Fruit fly (Drosophila melanogaster) whole organism, embryonic: ENCODE results near the gene Usp10.

Experiments used
- Atf3 ChIP-seq: fragments of 200-800 bp; sonication (Bioruptor generic); optimal IDR thresholded peaks from 3 replicates; lab custom pipeline; 2016; ENCODE audit warnings: missing biosample characterization, missing genetic modification characterization
- Bdp1 ChIP-seq: fragments of 200-800 bp; sonication (Bioruptor generic); optimal IDR thresholded peaks from 3 replicates; lab custom pipeline; 2016; ENCODE audit warnings: missing biosample characterization, missing genetic modification characterization
- Blimp-1 ChIP-seq: fragments of 200-800 bp; sonication (Bioruptor generic); optimal IDR thresholded peaks from 3 replicates; lab custom pipeline; 2018; ENCODE audit warnings: missing biosample characterization, missing genetic modification characterization, mild to moderate bottlenecking, moderate library complexity, missing genetic modification reagents
- CG12071 ChIP-seq: fragments of 200-800 bp; sonication (Bioruptor generic); optimal IDR thresholded peaks from 3 replicates; lab custom pipeline; 2018; ENCODE audit warnings: missing biosample characterization, mild to moderate bottlenecking, missing genetic modification characterization
- CG12219 ChIP-seq: fragments of 200-800 bp; sonication (Bioruptor generic); optimal IDR thresholded peaks from 3 replicates; lab custom pipeline; 2018; ENCODE audit warnings: missing biosample characterization, mild to moderate bottlenecking, missing genetic modification characterization
- CG15269 ChIP-seq: fragments of 200-800 bp; sonication (Bioruptor generic); optimal IDR thresholded peaks from 2 replicates; lab custom pipeline; 2018; ENCODE audit warnings: missing biosample characterization, mild to moderate bottlenecking, missing genetic modification characterization, moderate library complexity
- CG15479 ChIP-seq: fragments of 200-800 bp; sonication (Bioruptor generic); optimal IDR thresholded peaks from 3 replicates; lab custom pipeline; 2019; ENCODE audit warnings: missing biosample characterization, mild to moderate bottlenecking, missing genetic modification characterization, moderate library complexity
- CG15514 ChIP-seq: fragments of 200-800 bp; sonication (Bioruptor generic); optimal IDR thresholded peaks from 3 replicates; lab custom pipeline; 2017; ENCODE audit warnings: missing biosample characterization, missing genetic modification characterization, mild to moderate bottlenecking, moderate library complexity, missing genetic modification reagents
- CG16779 ChIP-seq: fragments of 200-800 bp; sonication (Bioruptor generic); IDR thresholded peaks from 2 replicates; pipeline ENCODE4 v1.3.6; 2022; ENCODE audit warnings: missing biosample characterization, missing genetic modification characterization
- CG17361 ChIP-seq: fragments of 200-800 bp; sonication (Bioruptor generic); IDR thresholded peaks from 3 replicates; pipeline ENCODE4 v1.3.6; 2022; ENCODE audit warnings: missing biosample characterization, missing genetic modification characterization
- CG17612 ChIP-seq: fragments of 200-800 bp; sonication (Bioruptor generic); IDR thresholded peaks from 2 replicates; pipeline ENCODE4 v1.3.6; 2022; ENCODE audit warnings: missing biosample characterization, missing genetic modification characterization
- CG17912 ChIP-seq: fragments of 200-800 bp; sonication (Bioruptor generic); optimal IDR thresholded peaks from 2 replicates; lab custom pipeline; 2018; ENCODE audit warnings: missing biosample characterization, mild to moderate bottlenecking, missing genetic modification characterization
- CG2116 ChIP-seq: fragments of 200-800 bp; sonication (Bioruptor generic); optimal IDR thresholded peaks from 3 replicates; lab custom pipeline; 2018; ENCODE audit warnings: missing biosample characterization, mild to moderate bottlenecking, missing genetic modification characterization
- CG3847 ChIP-seq: fragments of 200-800 bp; sonication (Bioruptor generic); IDR thresholded peaks from 2 replicates; pipeline ENCODE4 v1.3.6; 2022; ENCODE audit warnings: missing biosample characterization, missing genetic modification characterization
- CG6683 ChIP-seq: fragments of 200-800 bp; sonication (Bioruptor generic); optimal IDR thresholded peaks from 2 replicates; lab custom pipeline; 2017; ENCODE audit warnings: missing biosample characterization, mild to moderate bottlenecking, missing genetic modification characterization, missing genetic modification reagents
- CG6689 ChIP-seq: fragments of 200-800 bp; sonication (Bioruptor generic); IDR thresholded peaks from 2 replicates; pipeline ENCODE4 v1.3.6; 2022; ENCODE audit warnings: missing biosample characterization, missing genetic modification characterization
- CG7786 ChIP-seq: fragments of 200-800 bp; sonication (Bioruptor generic); optimal IDR thresholded peaks from 2 replicates; lab custom pipeline; 2016; ENCODE audit warnings: missing biosample characterization, missing genetic modification characterization
- CG8924 ChIP-seq: fragments of 200-800 bp; optimal IDR thresholded peaks from 3 replicates; lab custom pipeline; 2019; ENCODE audit warnings: missing biosample characterization, mild to moderate bottlenecking, missing genetic modification characterization, moderate library complexity
- Camta ChIP-seq: fragments of 200-800 bp; sonication (Bioruptor generic); optimal IDR thresholded peaks from 2 replicates; lab custom pipeline; 2016; ENCODE audit warnings: missing biosample characterization, missing genetic modification characterization
- Dek ChIP-seq: fragments of 200-800 bp; sonication (Bioruptor generic); optimal IDR thresholded peaks from 3 replicates; lab custom pipeline; 2019; ENCODE audit warnings: missing biosample characterization, mild to moderate bottlenecking, missing genetic modification characterization, moderate library complexity
- ERR ChIP-seq: fragments of 200-800 bp; sonication (Bioruptor generic); optimal IDR thresholded peaks from 2 replicates; lab custom pipeline; 2016; ENCODE audit warnings: missing biosample characterization, missing genetic modification characterization
- H15 ChIP-seq: fragments of 200-800 bp; sonication (Bioruptor generic); IDR thresholded peaks from 3 replicates; pipeline ENCODE4 v1.3.6; 2022; ENCODE audit warnings: missing biosample characterization, missing genetic modification characterization
- Hsf ChIP-seq: fragments of 200-800 bp; sonication (Bioruptor generic); optimal IDR thresholded peaks from 3 replicates; lab custom pipeline; 2016; ENCODE audit warnings: missing biosample characterization, missing genetic modification characterization
- Myb ChIP-seq: fragments of 200-800 bp; sonication (Bioruptor generic); optimal IDR thresholded peaks from 2 replicates; lab custom pipeline; 2016; ENCODE audit warnings: missing biosample characterization, missing genetic modification characterization
- NFAT ChIP-seq: fragments of 200-800 bp; sonication (Bioruptor generic); IDR thresholded peaks from 2 replicates; pipeline ENCODE4 v1.3.6; 2022; ENCODE audit warnings: missing biosample characterization, missing genetic modification characterization
- Ptx1 ChIP-seq: fragments of 200-800 bp; sonication (Bioruptor generic); IDR thresholded peaks from 2 replicates; pipeline ENCODE4 v1.3.6; 2022; ENCODE audit warnings: missing biosample characterization, missing genetic modification characterization
- Rfx ChIP-seq: fragments of 200-800 bp; sonication (Bioruptor generic); IDR thresholded peaks from 2 replicates; pipeline ENCODE4 v1.3.6; 2022; ENCODE audit warnings: missing biosample characterization, missing genetic modification characterization
- Sin3A ChIP-seq: fragments of >200 bp; optimal IDR thresholded peaks from 2 replicates; lab custom pipeline; 2018
- Sox100B ChIP-seq: fragments of 200-800 bp; sonication (Bioruptor generic); optimal IDR thresholded peaks from 3 replicates; lab custom pipeline; 2018; ENCODE audit warnings: missing biosample characterization, mild to moderate bottlenecking, missing genetic modification characterization
- Spps ChIP-seq: fragments of 200-800 bp; sonication (Bioruptor generic); optimal IDR thresholded peaks from 2 replicates; lab custom pipeline; 2018; ENCODE audit warnings: missing biosample characterization, mild to moderate bottlenecking, missing genetic modification characterization
- ap ChIP-seq: fragments of 200-800 bp; sonication (Bioruptor generic); IDR thresholded peaks from 2 replicates; pipeline ENCODE4 v1.3.6; 2022; ENCODE audit warnings: missing biosample characterization, missing genetic modification characterization
- ato ChIP-seq: fragments of 200-800 bp; sonication (Bioruptor generic); IDR thresholded peaks from 2 replicates; pipeline ENCODE4 v1.3.6; 2022; ENCODE audit warnings: missing biosample characterization, missing genetic modification characterization; ENCODE audit not compliant: partially characterized antibody
- az2 ChIP-seq: fragments of 200-800 bp; sonication (Bioruptor generic); optimal IDR thresholded peaks from 3 replicates; lab custom pipeline; 2016; ENCODE audit warnings: missing biosample characterization, missing genetic modification characterization
- cas ChIP-seq: fragments of 200-800 bp; sonication (Bioruptor generic); IDR thresholded peaks from 2 replicates; pipeline ENCODE4 v1.3.6; 2022; ENCODE audit warnings: missing biosample characterization, missing genetic modification characterization
- dan ChIP-seq: fragments of 200-800 bp; sonication (Bioruptor generic); IDR thresholded peaks from 2 replicates; pipeline ENCODE4 v1.3.6; 2022; ENCODE audit warnings: missing biosample characterization, missing genetic modification characterization
- dmrt99B ChIP-seq: fragments of 200-800 bp; sonication (Bioruptor generic); optimal IDR thresholded peaks from 2 replicates; lab custom pipeline; 2018; ENCODE audit warnings: missing biosample characterization, mild to moderate bottlenecking, missing genetic modification characterization, moderate library complexity
- ems ChIP-seq: fragments of 200-800 bp; sonication (Bioruptor generic); optimal IDR thresholded peaks from 3 replicates; lab custom pipeline; 2016; ENCODE audit warnings: missing biosample characterization, missing genetic modification characterization
- fd102C ChIP-seq: fragments of 200-800 bp; sonication (Bioruptor generic); optimal IDR thresholded peaks from 2 replicates; lab custom pipeline; 2018; ENCODE audit warnings: missing biosample characterization, mild to moderate bottlenecking, missing genetic modification characterization, moderate library complexity
- fru ChIP-seq: fragments of >200 bp; optimal IDR thresholded peaks from 2 replicates; lab custom pipeline; 2017
- ftz-f1 ChIP-seq: fragments of 200-800 bp; sonication (Bioruptor generic); optimal IDR thresholded peaks from 2 replicates; lab custom pipeline; 2016; ENCODE audit warnings: missing biosample characterization, missing genetic modification characterization
- gsb ChIP-seq: fragments of 200-800 bp; sonication (Bioruptor generic); IDR thresholded peaks from 2 replicates; pipeline ENCODE4 v1.3.6; 2022; ENCODE audit warnings: missing biosample characterization, missing genetic modification characterization
- her ChIP-seq: fragments of 200-800 bp; sonication (Bioruptor generic); optimal IDR thresholded peaks from 2 replicates; lab custom pipeline; 2016; ENCODE audit warnings: missing biosample characterization, missing genetic modification characterization
- inv ChIP-seq: fragments of 200-800 bp; sonication (Bioruptor generic); IDR thresholded peaks from 2 replicates; pipeline ENCODE4 v1.3.6; 2022; ENCODE audit warnings: missing biosample characterization, missing genetic modification characterization; ENCODE audit not compliant: partially characterized antibody
- jumu ChIP-seq: fragments of 200-800 bp; sonication (Bioruptor generic); optimal IDR thresholded peaks from 3 replicates; lab custom pipeline; 2016; ENCODE audit warnings: missing biosample characterization, missing genetic modification characterization
- klu ChIP-seq: fragments of 200-800 bp; sonication (Bioruptor generic); IDR thresholded peaks from 2 replicates; pipeline ENCODE4 v1.3.6; 2022; ENCODE audit warnings: missing biosample characterization, missing genetic modification characterization
- pb ChIP-seq: fragments of 200-800 bp; sonication (Bioruptor generic); optimal IDR thresholded peaks from 3 replicates; lab custom pipeline; 2016; ENCODE audit warnings: missing biosample characterization, missing genetic modification characterization
- pfk ChIP-seq: fragments of 200-800 bp; sonication (Bioruptor generic); optimal IDR thresholded peaks from 2 replicates; lab custom pipeline; 2018; ENCODE audit warnings: missing biosample characterization, mild to moderate bottlenecking, missing genetic modification characterization, moderate library complexity
- sens ChIP-seq: fragments of 200-800 bp; sonication (Bioruptor generic); peaks from one replicate; lab custom pipeline; 2016; ENCODE audit warnings: missing biosample characterization, missing genetic modification characterization
- shn ChIP-seq: fragments of 200-800 bp; sonication (Bioruptor generic); optimal IDR thresholded peaks from 3 replicates; lab custom pipeline; 2016; ENCODE audit warnings: missing biosample characterization, missing genetic modification characterization
- slp2 ChIP-seq: fragments of 200-800 bp; sonication (Bioruptor generic); optimal IDR thresholded peaks from 2 replicates; lab custom pipeline; 2016; ENCODE audit warnings: missing biosample characterization, missing genetic modification characterization
- zen2 ChIP-seq: fragments of 200-800 bp; sonication (Bioruptor generic); IDR thresholded peaks from 3 replicates; pipeline ENCODE4 v1.3.6; 2022; ENCODE audit warnings: missing biosample characterization, missing genetic modification characterization; ENCODE audit not compliant: partially characterized antibody
- zfh1 ChIP-seq: fragments of 200-800 bp; sonication (Bioruptor generic); IDR thresholded peaks from 3 replicates; pipeline ENCODE4 v1.3.6; 2022; ENCODE audit warnings: missing biosample characterization, missing genetic modification characterization

The Usp10 gene

dm6 chr3L:895314-895980, 23.7 kb downstream of the Usp10 start, which contains the start of gene CG34056 (continued):
- TF ChIP-seq dmrt99B (peak; percentile 97), Bdp1 (GFP tag; lab: Kevin White, UChicago) (peak; percentile 55), fd102C (no peak), her (GFP tag; lab: Kevin White, UChicago) (peak; percentile 24), Sin3A (lab: Kevin White, UChicago) (no peak), CG12219 (GFP tag; lab: Kevin White, UChicago) (peak; percentile 80), zfh1 (GFP tag; lab: Robert Waterston, UW) (peak; percentile 97), Myb (GFP tag; lab: Kevin White, UChicago) (peak; percentile 45), CG15514 (GFP tag; lab: Kevin White, UChicago) (peak; percentile 84), CG6689 (GFP tag; lab: Robert Waterston, UW) (peak; percentile 96), Sox100B (GFP tag; lab: Kevin White, UChicago) (peak; percentile 94), pfk (GFP tag; lab: Kevin White, UChicago) (no peak), Dek (peak; percentile 89), CG8924 (tag; lab: Kevin White, UChicago) (peak; percentile 88), CG17361 (peak; percentile 94), klu (peak; percentile 91), gsb (GFP tag; lab: Robert Waterston, UW) (peak; percentile 94), Camta (GFP tag; lab: Kevin White, UChicago) (peak; percentile 91), CG6683 (peak; percentile 88), ems (GFP tag; lab: Kevin White, UChicago) (peak; percentile 85), fru (lab: Kevin White, UChicago) (no peak), inv (GFP tag; lab: Robert Waterston, UW) (no peak), ato (GFP tag; lab: Robert Waterston, UW) (no peak), CG3847 (GFP tag; lab: Robert Waterston, UW) (peak; percentile 85), CG17912 (GFP tag; lab: Kevin White, UChicago) (no peak), Blimp-1 (GFP tag; lab: Kevin White, UChicago) (peak; percentile 91), cas (peak; percentile 87), Atf3 (GFP tag; lab: Kevin White, UChicago) (peak; percentile 19), Ptx1 (peak; percentile 96), zen2 (GFP tag; lab: Robert Waterston, UW) (no peak), ap (GFP tag; lab: Robert Waterston, UW) (peak; percentile 92), shn (peak; percentile 31), CG2116 (GFP tag; lab: Kevin White, UChicago) (peak; percentile 24), CG16779 (GFP tag; lab: Robert Waterston, UW) (peak; percentile 76), dan (GFP tag; lab: Robert Waterston, UW) (peak; percentile 77), jumu (GFP tag; lab: Kevin White, UChicago) (peak; percentile 55), Hsf (GFP tag; lab: Kevin White, UChicago) (peak; percentile 79), sens (GFP tag; lab: Kevin White, UChicago) (peak; percentile 99), ERR (GFP tag; lab: Kevin White, UChicago) (peak; percentile 59), CG7786 (peak; percentile 39), pb (peak; percentile 69), ftz-f1 (GFP tag; lab: Kevin White, UChicago) (no peak), CG15269 (tag; lab: Kevin White, UChicago) (peak; percentile 91), Rfx (GFP tag; lab: Robert Waterston, UW) (peak; percentile 97), CG15479 (no peak), az2 (GFP tag; lab: Kevin White, UChicago) (peak; percentile 82), CG17612 (peak; percentile 86), NFAT (peak; percentile 95), CG12071 (GFP tag; lab: Kevin White, UChicago) (peak; percentile 89), H15 (GFP tag; lab: Robert Waterston, UW) (peak; percentile 95), Spps (peak; percentile 89), slp2 (GFP tag; lab: Kevin White, UChicago) (peak; percentile 69)
